Worm (Caenorhabditis elegans): ENCODE measurements around the gene C37E2.3.

Gene C37E2.3

ce11 chrX:14180151-14180550 is at the start of gene C37E2.3:
TSS of gene C37E2.3 (plus strand) at chrX:14180451.
- TF ChIP-seq unc-62 (GFP tag; optimal IDR thresholded peaks at IDR 0.05), result no peak

- TF ChIP-seq unc-62 (GFP tag; optimal IDR thresholded peaks at IDR 0.05), result no peak
Observed at ce11 chrX:14131476-14131875, 48.8 kb upstream of the C37E2.3 start.

- TF ChIP-seq unc-62 (GFP tag; optimal IDR thresholded peaks at IDR 0.05), result no peak
Observed at ce11 chrX:14132677-14133076, 47.6 kb upstream of the C37E2.3 start.

- TF ChIP-seq unc-62 (GFP tag; optimal IDR thresholded peaks at IDR 0.05), result no peak
Observed at ce11 chrX:14134244-14134643, 46.0 kb upstream of the C37E2.3 start, which contains the start of gene F28H6.8. TSS of gene F28H6.8 (minus strand) at chrX:14134344.

DNA sequence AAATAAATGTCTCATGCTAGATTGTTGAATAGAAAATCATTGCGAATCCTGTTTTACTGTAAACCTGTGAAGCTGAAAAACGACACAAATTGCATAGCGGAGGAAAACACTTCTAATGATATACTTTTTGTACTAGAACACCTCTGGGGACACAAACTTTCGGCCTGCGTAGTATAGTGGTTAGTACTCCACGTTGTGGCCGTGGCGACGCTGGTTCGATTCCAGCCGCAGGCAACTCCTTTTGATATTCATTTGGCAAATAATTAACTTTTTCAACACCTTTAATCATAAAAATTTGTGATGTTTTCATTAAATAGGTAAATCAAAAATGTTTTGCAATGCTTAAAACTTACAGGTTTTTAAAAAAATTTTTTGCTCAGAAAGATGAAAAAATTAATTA is 45.4 kb upstream of the C37E2.3 start:
- TF ChIP-seq unc-62 (GFP tag; optimal IDR thresholded peaks at IDR 0.05), result no peak

DNA sequence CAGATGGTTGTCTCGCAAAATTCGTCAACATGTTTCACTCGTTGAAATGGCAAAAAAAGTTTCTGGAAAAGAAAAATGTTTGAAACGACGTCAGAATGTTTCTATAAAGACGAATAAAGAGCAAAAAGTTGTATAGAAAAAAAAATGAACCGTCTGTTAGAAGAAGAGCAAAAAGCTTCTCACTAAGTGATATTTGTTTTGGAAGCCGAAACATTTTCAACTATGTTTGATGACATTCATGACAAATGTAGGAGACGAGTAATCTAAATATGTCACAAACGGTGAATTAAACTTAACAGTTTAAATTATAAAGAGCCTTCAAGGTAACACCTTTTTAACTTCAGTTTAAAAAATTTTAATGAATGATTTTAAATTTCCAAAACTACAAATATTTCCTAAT is 40.2 kb upstream of the C37E2.3 start, which contains the start of gene nkat-1:
Gene nkat-1, minus strand, starts transcription at position 101 of the 400 bp plus-strand sequence.
- TF ChIP-seq unc-62 (GFP tag; optimal IDR thresholded peaks at IDR 0.05), result no peak

ce11 chrX:14141344-14141841 is 38.9 kb upstream of the C37E2.3 start:
- no peak for TF ChIP-seq unc-62 (GFP tag; optimal IDR thresholded peaks at IDR 0.05)

DNA sequence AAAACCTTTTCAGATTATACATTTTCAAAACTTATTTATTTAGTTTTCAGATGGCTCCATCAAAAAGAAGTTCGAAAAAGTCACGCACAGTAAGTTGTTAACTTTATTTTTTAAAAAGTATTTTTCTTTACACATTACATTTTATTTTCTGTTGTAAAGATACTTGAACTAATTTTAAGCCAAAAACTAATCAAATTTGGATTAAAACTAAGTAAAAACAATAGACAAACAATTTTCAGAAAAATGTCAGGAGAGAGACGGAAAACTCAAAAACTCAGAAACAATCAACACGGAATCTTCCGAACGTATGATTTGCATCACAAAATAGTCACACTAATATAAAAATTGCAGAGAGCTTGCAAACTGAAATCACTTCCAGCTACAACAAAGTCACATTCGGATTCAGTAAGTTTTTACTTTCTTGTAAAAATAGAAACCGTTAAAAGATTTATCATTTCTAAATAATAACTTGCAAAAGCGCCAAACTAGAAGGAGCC is 38.3 kb upstream of the C37E2.3 start, which contains the start of gene ceh-89:
Gene ceh-89, plus strand, starts transcription at position 51 of the 497 bp plus-strand sequence.
- TF ChIP-seq unc-62 (GFP tag; optimal IDR thresholded peaks at IDR 0.05), result no peak

- no peak for TF ChIP-seq unc-62 (GFP tag; optimal IDR thresholded peaks at IDR 0.05)
Observed at ce11 chrX:14145634-14146033, 34.6 kb upstream of the C37E2.3 start.

DNA sequence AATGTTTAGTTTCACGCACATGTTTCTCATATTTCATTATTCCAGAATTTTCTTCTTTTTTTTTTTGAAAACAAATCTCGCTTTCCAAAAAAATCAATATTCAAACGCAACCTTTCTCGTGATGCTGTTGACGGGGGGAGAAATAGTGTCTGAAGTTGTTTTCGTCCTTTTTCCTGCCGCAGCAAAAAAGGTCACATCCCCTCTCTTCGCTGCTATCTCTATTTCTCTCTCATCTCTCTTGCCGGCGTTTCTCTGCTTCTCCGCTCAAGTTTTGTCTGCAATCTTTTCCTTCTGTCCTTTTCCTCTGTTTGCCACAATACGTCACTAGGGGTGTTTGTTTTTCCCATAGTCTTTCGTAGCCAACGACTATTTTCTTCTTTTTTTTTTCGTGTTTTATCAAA is 33.5 kb upstream of the C37E2.3 start:
- TF ChIP-seq unc-62 (GFP tag; optimal IDR thresholded peaks at IDR 0.05), result no peak

DNA sequence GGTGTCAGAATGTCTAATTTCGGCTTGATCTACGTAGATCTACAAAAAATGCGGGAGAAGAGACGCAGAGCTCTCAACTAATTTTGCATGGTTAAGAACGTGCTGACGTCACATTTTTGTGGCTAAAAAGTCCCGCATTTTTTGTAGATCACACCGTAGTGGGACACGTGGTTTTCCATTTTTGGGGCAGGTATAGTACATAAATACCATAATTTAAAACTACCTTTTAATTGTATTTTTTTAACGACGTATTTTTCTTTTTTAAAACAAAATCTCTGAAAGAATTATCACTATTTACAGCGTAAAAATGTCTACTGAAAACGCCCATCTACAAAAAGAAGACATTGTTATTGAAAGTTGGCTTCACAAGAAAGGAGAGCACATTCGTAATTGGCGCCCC is 32.9 kb upstream of the C37E2.3 start, which contains the start of gene akt-2:
Gene akt-2, plus strand, starts transcription at position 301 of the 400 bp plus-strand sequence.
- no peak for TF ChIP-seq unc-62 (GFP tag; optimal IDR thresholded peaks at IDR 0.05)

DNA sequence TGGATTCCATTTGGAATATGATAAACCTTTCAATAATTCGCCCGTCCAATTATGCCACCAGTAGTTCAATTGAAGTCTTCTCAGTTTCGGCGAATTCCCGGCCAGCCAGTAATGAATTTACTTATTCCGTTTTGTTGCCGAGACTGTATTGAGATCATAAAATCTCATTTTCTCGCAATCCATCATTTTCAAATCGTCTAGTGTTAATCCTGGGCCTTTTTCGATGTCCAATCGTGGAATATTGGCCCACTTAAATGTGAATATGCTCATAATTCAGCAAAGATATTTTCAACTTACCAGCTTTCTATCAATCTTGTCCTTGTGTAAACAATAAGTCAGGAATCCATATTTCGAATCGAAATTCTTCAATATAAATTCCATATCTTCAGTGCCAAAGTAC is 27.6 kb upstream of the C37E2.3 start:
- no peak for TF ChIP-seq unc-62 (GFP tag; optimal IDR thresholded peaks at IDR 0.05)

ce11 chrX:14156913-14157312 is 23.3 kb upstream of the C37E2.3 start, which contains the start of gene ceh-90:
TSS of gene ceh-90 (minus strand) at chrX:14157013.
- no peak for TF ChIP-seq unc-62 (GFP tag; optimal IDR thresholded peaks at IDR 0.05)

ce11 chrX:14161684-14162347 is 18.4 kb upstream of the C37E2.3 start, which contains the start of gene lgc-25:
TSS of gene lgc-25 (minus strand) at chrX:14161734.
- no peak for TF ChIP-seq unc-62 (GFP tag; optimal IDR thresholded peaks at IDR 0.05)

ce11 chrX:14164234-14164633 is 16.0 kb upstream of the C37E2.3 start, which contains the start of gene vha-20:
TSS of gene vha-20 (minus strand) at chrX:14164506.
- TF ChIP-seq unc-62 (GFP tag; optimal IDR thresholded peaks at IDR 0.05), result no peak

- no peak for TF ChIP-seq unc-62 (GFP tag; optimal IDR thresholded peaks at IDR 0.05)
Observed at ce11 chrX:14165156-14165555, 15.1 kb upstream of the C37E2.3 start.

DNA sequence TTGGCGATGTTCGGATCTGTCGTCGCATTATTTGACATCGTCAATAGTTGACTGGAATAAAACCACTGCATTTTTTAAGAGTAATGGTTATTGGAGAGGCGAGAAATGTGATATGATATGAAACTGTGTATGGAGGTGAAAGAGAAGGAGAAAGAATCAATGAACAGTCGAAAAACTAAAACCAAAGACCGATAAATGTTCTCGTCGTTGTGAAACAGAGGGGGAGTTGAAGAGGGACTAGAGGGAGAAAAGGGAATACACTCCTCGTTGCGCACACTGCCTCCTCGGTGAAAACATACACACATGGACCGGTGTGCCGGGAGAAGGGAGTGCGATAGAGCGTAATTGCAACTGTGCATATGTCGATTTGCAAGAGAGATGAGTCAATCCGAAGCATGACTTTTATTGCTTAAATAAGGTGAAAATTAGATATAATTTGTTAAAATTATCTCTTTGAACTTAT is 10.7 kb upstream of the C37E2.3 start, which contains the start of gene sym-4:
Gene sym-4, minus strand, starts transcription at position 51 of the 463 bp plus-strand sequence.
- no peak for TF ChIP-seq unc-62 (GFP tag; optimal IDR thresholded peaks at IDR 0.05)

All from whole organism, dauer.